Worm (Caenorhabditis elegans) whole organism, L4 larva: ENCODE results near the gene smu-2.
"Not testable (repeated sequence)": the region's sequence is repeated elsewhere in the genome, so short reads cannot be mapped to it uniquely, and the experiment has no call there.

Experiments used
- D1046.2 ChIP-seq: fragments of 200-800 bp; sonication (Bioruptor generic); IDR thresholded peaks from 2 replicates; pipeline ENCODE4 v1.3.6; 2022; ENCODE audit warnings: missing genetic modification characterization, missing compliant biosample characterization
- T26A8.4 ChIP-seq: fragments of 200-800 bp; sonication (Bioruptor generic); IDR thresholded peaks from 2 replicates; pipeline ENCODE4 v1.3.6; 2022; ENCODE audit warnings: missing genetic modification characterization, missing compliant biosample characterization
- Y48G9A.11 ChIP-seq: fragments of 200-800 bp; sonication (Bioruptor generic); IDR thresholded peaks from 2 replicates; pipeline ENCODE4 v1.3.6; 2022; ENCODE audit warnings: missing genetic modification reagents, missing genetic modification characterization, missing compliant biosample characterization
- Y5F2A.4 ChIP-seq: fragments of 200-800 bp; sonication (Bioruptor generic); optimal IDR thresholded peaks from 2 replicates; lab custom pipeline; 2018; ENCODE audit warnings: mild to moderate bottlenecking, missing genetic modification characterization, missing compliant biosample characterization
- aha-1 ChIP-seq: fragments of 150-350 bp; peaks from one replicate; lab custom pipeline; 2014; ENCODE audit warnings: missing biosample characterization, missing genetic modification characterization
- attf-4 ChIP-seq: sonication (generic microtip); optimal IDR thresholded peaks from 3 replicates; lab custom pipeline; 2017; ENCODE audit warnings: missing biosample characterization, missing genetic modification characterization
- ceh-32 ChIP-seq: sonication (generic microtip); optimal IDR thresholded peaks from 2 replicates; lab custom pipeline; 2016; ENCODE audit warnings: mild to moderate bottlenecking, missing genetic modification characterization, missing compliant biosample characterization; ENCODE audit not compliant: poor library complexity
- ceh-44 ChIP-seq: fragments of 200-800 bp; sonication (Bioruptor generic); IDR thresholded peaks from 2 replicates; pipeline ENCODE4 v1.3.6; 2022; ENCODE audit warnings: missing genetic modification reagents, missing genetic modification characterization, missing compliant biosample characterization
- ces-1 ChIP-seq: fragments of 150-350 bp; sonication (generic microtip); optimal IDR thresholded peaks from 4 replicates; lab custom pipeline; 2014; ENCODE audit warnings: missing biosample characterization, missing genetic modification reagents, missing genetic modification characterization
- daf-12 ChIP-seq: fragments of 150-350 bp; optimal IDR thresholded peaks from 2 replicates; lab custom pipeline; 2014; ENCODE audit warnings: missing biosample characterization, missing genetic modification reagents, missing genetic modification characterization
- daf-8 ChIP-seq: fragments of 200-800 bp; sonication (Bioruptor generic); IDR thresholded peaks from 2 replicates; pipeline ENCODE4 v1.3.6; 2022; ENCODE audit warnings: missing genetic modification characterization, missing compliant biosample characterization
- dmd-8 ChIP-seq: fragments of 200-800 bp; sonication (Bioruptor generic); IDR thresholded peaks from 2 replicates; pipeline ENCODE4 v1.3.6; 2022; ENCODE audit warnings: missing genetic modification characterization, missing compliant biosample characterization
- dpl-1 ChIP-seq: fragments of 150-350 bp; optimal IDR thresholded peaks from 2 replicates; lab custom pipeline; 2014; ENCODE audit warnings: missing biosample characterization, missing genetic modification reagents, missing genetic modification characterization
- egl-43 ChIP-seq: fragments of 200-800 bp; sonication (Bioruptor generic); IDR thresholded peaks from 2 replicates; pipeline ENCODE4 v1.3.6; 2022; ENCODE audit warnings: missing genetic modification reagents, missing genetic modification characterization, missing compliant biosample characterization
- fos-1 ChIP-seq: fragments of 150-350 bp; optimal IDR thresholded peaks from 2 replicates; lab custom pipeline; 2014; ENCODE audit warnings: missing biosample characterization, missing genetic modification characterization
- hif-1 ChIP-seq, 2 experiments: sonication (generic microtip); optimal IDR thresholded peaks; 2 replicates each; lab custom pipeline; 2016 to 2017; ENCODE audit warnings: missing compliant biosample characterization in 2 of 2, missing genetic modification characterization in 2 of 2, missing genetic modification reagents in 2 of 2, missing genotype in 2 of 2, mild to moderate bottlenecking in 1 of 2
- lim-7 ChIP-seq: fragments of 200-800 bp; sonication (Bioruptor generic); IDR thresholded peaks from 2 replicates; pipeline ENCODE4 v1.3.6; 2022; ENCODE audit warnings: missing genetic modification characterization, missing compliant biosample characterization
- lin-1 ChIP-seq: fragments of 200-800 bp; sonication (Bioruptor generic); IDR thresholded peaks from 2 replicates; pipeline ENCODE4 v1.3.6; 2022; ENCODE audit warnings: missing genetic modification reagents, missing genetic modification characterization, missing compliant biosample characterization
- lin-29 ChIP-seq: fragments of 200-800 bp; sonication (Bioruptor generic); IDR thresholded peaks from 2 replicates; pipeline ENCODE4 v1.3.6; 2022; ENCODE audit warnings: missing genetic modification reagents, missing genetic modification characterization, missing compliant biosample characterization
- lir-3 ChIP-seq: sonication (generic microtip); optimal IDR thresholded peaks from 2 replicates; lab custom pipeline; 2016; ENCODE audit warnings: mild to moderate bottlenecking, missing genetic modification characterization, missing compliant biosample characterization
- madf-5 ChIP-seq, 2 experiments: fragments of 200-800 bp; sonication (Bioruptor generic); IDR thresholded peaks; 2 replicates each; pipeline ENCODE4 v1.3.6; 2022; ENCODE audit warnings: missing compliant biosample characterization in 2 of 2, missing genetic modification characterization in 2 of 2
- mep-1 ChIP-seq: fragments of 150-350 bp; sonication (generic microtip); optimal IDR thresholded peaks from 3 replicates; lab custom pipeline; 2014; ENCODE audit warnings: missing biosample characterization, missing genetic modification characterization
- mes-2 ChIP-seq: sonication (generic microtip); optimal IDR thresholded peaks from 2 replicates; lab custom pipeline; 2016; ENCODE audit warnings: missing genotype, mild to moderate bottlenecking, missing genetic modification characterization, missing compliant biosample characterization; ENCODE audit not compliant: poor library complexity, severe bottlenecking
- nhr-10 ChIP-seq: fragments of 150-350 bp; optimal IDR thresholded peaks from 2 replicates; lab custom pipeline; 2014; ENCODE audit warnings: missing biosample characterization, missing genetic modification characterization
- nhr-111 ChIP-seq: fragments of 200-800 bp; sonication (Bioruptor generic); optimal IDR thresholded peaks from 2 replicates; lab custom pipeline; 2018; ENCODE audit warnings: mild to moderate bottlenecking, missing genetic modification characterization, missing compliant biosample characterization
- nhr-28 ChIP-seq: fragments of 150-350 bp; optimal IDR thresholded peaks from 2 replicates; lab custom pipeline; 2014; ENCODE audit warnings: missing biosample characterization, missing genetic modification characterization
- nhr-48 ChIP-seq: sonication (generic microtip); optimal IDR thresholded peaks from 2 replicates; lab custom pipeline; 2016; ENCODE audit warnings: mild to moderate bottlenecking, missing genetic modification characterization, missing compliant biosample characterization
- nhr-6 ChIP-seq: fragments of 150-350 bp; optimal IDR thresholded peaks from 2 replicates; lab custom pipeline; 2014; ENCODE audit warnings: missing biosample characterization, missing genetic modification characterization
- nhr-76 ChIP-seq: fragments of 150-350 bp; optimal IDR thresholded peaks from 2 replicates; lab custom pipeline; 2014; ENCODE audit warnings: missing biosample characterization, missing genetic modification characterization
- php-3 ChIP-seq: fragments of 200-800 bp; sonication (Bioruptor generic); IDR thresholded peaks from 2 replicates; pipeline ENCODE4 v1.3.6; 2022; ENCODE audit warnings: missing genetic modification reagents, missing genetic modification characterization, missing compliant biosample characterization
- set-16 ChIP-seq: fragments of 200-800 bp; sonication (Bioruptor generic); IDR thresholded peaks from 2 replicates; pipeline ENCODE4 v1.3.6; 2022; ENCODE audit warnings: missing genetic modification reagents, missing genetic modification characterization, missing compliant biosample characterization
- skn-1 ChIP-seq: fragments of 150-350 bp; optimal IDR thresholded peaks from 2 replicates; lab custom pipeline; 2014; ENCODE audit warnings: missing biosample characterization, missing genetic modification characterization
- snpc-1.2 ChIP-seq: fragments of 200-800 bp; sonication (Bioruptor generic); IDR thresholded peaks from 2 replicates; pipeline ENCODE4 v1.3.6; 2022; ENCODE audit warnings: missing genetic modification reagents, missing genetic modification characterization, missing compliant biosample characterization
- spr-1 ChIP-seq: sonication (generic microtip); optimal IDR thresholded peaks from 2 replicates; lab custom pipeline; 2016; ENCODE audit warnings: mild to moderate bottlenecking, missing genetic modification characterization, missing compliant biosample characterization
- tra-1 ChIP-seq: fragments of 200-800 bp; sonication (Bioruptor generic); IDR thresholded peaks from 2 replicates; pipeline ENCODE4 v1.3.6; 2022; ENCODE audit warnings: missing genetic modification reagents, missing genetic modification characterization, missing compliant biosample characterization
- unc-39 ChIP-seq: sonication (generic microtip); optimal IDR thresholded peaks from 2 replicates; lab custom pipeline; 2017; ENCODE audit warnings: missing biosample characterization, missing genetic modification characterization
- unc-62 ChIP-seq, 3 experiments: fragments of 150-350 bp in 1 of 3; sonication (generic microtip); optimal IDR thresholded peaks in 2 of 3; peaks in 1 of 3; 1 replicate in 1 of 3; 2 replicates in 2 of 3; lab custom pipeline; 2014 to 2017; ENCODE audit warnings: missing biosample characterization in 3 of 3, missing genetic modification characterization in 3 of 3, missing genetic modification reagents in 3 of 3, missing genotype in 1 of 3
- zfp-2 ChIP-seq: sonication (generic microtip); optimal IDR thresholded peaks from 2 replicates; lab custom pipeline; 2016; ENCODE audit warnings: mild to moderate bottlenecking, missing genetic modification characterization, missing compliant biosample characterization
- zfp-3 ChIP-seq: fragments of 200-800 bp; sonication (Bioruptor generic); conservative IDR thresholded peaks from 2 replicates; pipeline ENCODE4 v1.3.6; 2022; ENCODE audit warnings: missing genetic modification reagents, missing genetic modification characterization, missing compliant biosample characterization
- ztf-11 ChIP-seq: fragments of 150-350 bp; optimal IDR thresholded peaks from 2 replicates; lab custom pipeline; 2014; ENCODE audit warnings: missing biosample characterization, missing genetic modification characterization
- ztf-7 ChIP-seq: fragments of 150-350 bp; optimal IDR thresholded peaks from 2 replicates; lab custom pipeline; 2014; ENCODE audit warnings: missing biosample characterization, missing genetic modification characterization

The smu-2 gene

ce11 chrII:3476536-3476935 lies 5.7 kb upstream of the smu-2 start:
- TF ChIP-seq set-16 (GFP tag; lab: Robert Waterston, UW) (no peak), ces-1 (no peak), zfp-3 (GFP tag; lab: Robert Waterston, UW) (no peak), daf-8 (no peak), fos-1 (no peak), skn-1 (no peak), nhr-48 (tag; lab: Kevin White, UChicago) (no peak), T26A8.4 (GFP tag; lab: Robert Waterston, UW) (no peak), ceh-32 (no peak), nhr-76 (tag; lab: Kevin White, UChicago) (no peak), nhr-6 (tag; lab: Kevin White, UChicago) (no peak), lim-7 (GFP tag; lab: Robert Waterston, UW) (no peak), ztf-11 (tag; lab: Kevin White, UChicago) (no peak)

ce11 chrII:3477171-3477570 lies 5.0 kb upstream of the smu-2 start, which contains the start of gene fbxb-104:
TSS of gene fbxb-104 (minus strand) at chrII:3477271.
- TF ChIP-seq unc-39 (tag; lab: Kevin White, UChicago) (no peak), zfp-2 (tag; lab: Kevin White, UChicago) (no peak), Y5F2A.4 (GFP tag; lab: Kevin White, UChicago) (no peak), unc-62 (GFP tag; optimal IDR thresholded peaks at IDR 0.05 in 1 of 2; lab: Kevin White, UChicago) (peak in 1 of 2 experiments; percentile 9), unc-62 (tag; optimal IDR thresholded peaks at IDR 0.05; lab: Kevin White, UChicago) (no peak), nhr-6 (tag; lab: Kevin White, UChicago) (no peak)

DNA sequence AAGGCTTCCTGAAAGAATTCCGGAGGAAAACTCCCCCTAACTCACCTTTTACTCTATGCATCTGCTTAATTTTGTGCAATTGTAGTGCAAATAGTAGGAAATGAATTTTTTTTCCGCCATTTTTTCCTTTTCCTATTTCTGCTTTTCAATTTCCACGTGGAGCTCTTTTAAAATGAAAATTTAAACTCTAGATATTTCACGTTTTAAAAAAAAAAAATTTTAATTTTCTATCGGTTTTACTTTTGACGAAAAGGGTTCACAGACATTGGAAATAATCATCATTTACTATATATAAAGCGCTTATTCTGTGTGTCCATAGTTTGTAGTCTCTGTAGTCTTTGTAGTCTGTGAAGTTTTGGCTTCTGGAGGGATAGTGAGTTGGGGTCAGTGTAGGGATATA lies 624 bp upstream of the smu-2 start, which contains the start of gene Y49F6B.8:
Gene Y49F6B.8 (minus strand): TSS at position 101 of the 400 bp plus-strand sequence.
- TF ChIP-seq ceh-44 (GFP tag; lab: Robert Waterston, UW), result no peak
- TF ChIP-seq mep-1, result no peak
- TF ChIP-seq lin-29 (GFP tag; lab: Robert Waterston, UW), result no peak
- TF ChIP-seq madf-5 (GFP tag; IDR thresholded peaks at IDR 0.05; lab: Robert Waterston, UW), result no peak
- no peak for TF ChIP-seq mes-2
- TF ChIP-seq nhr-28 (tag; lab: Kevin White, UChicago), result no peak
- TF ChIP-seq dmd-8, result no peak
- no peak for TF ChIP-seq ztf-11 (tag; lab: Kevin White, UChicago)
- TF ChIP-seq, all 104 proteins: peak for 0

DNA sequence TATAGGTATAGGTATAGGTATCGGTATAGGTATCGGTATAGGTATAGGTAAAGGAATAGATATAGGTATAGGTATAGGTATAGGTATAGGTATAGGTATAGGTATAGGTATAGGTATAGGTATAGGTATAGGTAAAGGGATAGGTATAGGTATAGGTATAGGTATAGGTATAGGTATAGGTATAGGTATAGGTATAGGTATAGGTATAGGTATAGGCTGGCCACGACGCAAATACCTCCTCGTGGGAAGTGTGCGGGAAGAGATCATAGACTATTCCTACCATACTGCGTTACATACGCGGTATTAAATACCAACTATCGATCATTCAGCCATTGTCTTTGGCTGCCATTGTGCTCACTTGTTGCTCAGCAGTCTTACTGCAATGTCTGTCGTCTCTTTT lies 8.6 kb downstream of the smu-2 start, which contains the start of gene fbxb-112:
Gene fbxb-112 (plus strand): TSS at position 301 of the 400 bp plus-strand sequence.
- not testable (repeated sequence) for TF ChIP-seq set-16 (GFP tag; lab: Robert Waterston, UW); egl-43 (GFP tag; lab: Robert Waterston, UW); attf-4

DNA sequence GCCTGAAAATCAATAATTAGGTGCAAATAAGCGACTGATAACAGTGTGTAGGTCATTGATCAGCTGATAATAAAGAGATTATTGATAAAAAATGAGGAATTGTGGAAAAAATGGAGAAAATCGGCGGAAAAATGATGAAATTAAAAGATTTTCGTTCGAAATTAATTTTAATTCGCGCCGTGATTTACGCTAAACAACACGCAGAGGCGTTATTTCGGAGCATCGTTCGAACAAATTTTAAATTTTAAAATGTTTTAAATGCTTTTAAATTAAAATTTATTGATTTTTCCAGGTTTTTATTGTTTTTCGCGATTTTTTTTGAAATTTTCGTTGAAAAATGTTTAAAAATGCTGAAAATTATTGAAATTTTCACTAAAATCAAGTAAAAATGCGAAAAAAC lies 17.2 kb downstream of the smu-2 start, which contains the start of gene Y49F6B.9:
Gene Y49F6B.9 (minus strand): TSS at position 2 of the 400 bp plus-strand sequence.
- TF ChIP-seq Y48G9A.11 (GFP tag; lab: Robert Waterston, UW) (peak; percentile 94), lin-1 (GFP tag; lab: Robert Waterston, UW) (no peak), aha-1 (tag; lab: Kevin White, UChicago) (peak; percentile 87)

- peak; percentile 65; the same call in 1 of the 2 replicates for TF ChIP-seq egl-43 (GFP tag; lab: Robert Waterston, UW)
- peak; percentile 97 for TF ChIP-seq set-16 (GFP tag; lab: Robert Waterston, UW)
- no peak for TF ChIP-seq tra-1 (GFP tag; lab: Robert Waterston, UW)
- no peak for TF ChIP-seq ceh-44 (GFP tag; lab: Robert Waterston, UW)
- TF ChIP-seq D1046.2 (GFP tag; lab: Robert Waterston, UW), result no peak
- TF ChIP-seq T26A8.4 (GFP tag; lab: Robert Waterston, UW), result peak; percentile 57
- no peak for TF ChIP-seq Y5F2A.4 (GFP tag; lab: Kevin White, UChicago)
- no peak for TF ChIP-seq lim-7 (GFP tag; lab: Robert Waterston, UW)
- TF ChIP-seq spr-1 (tag; lab: Kevin White, UChicago), result peak; percentile 7
- TF ChIP-seq ztf-7 (tag; lab: Kevin White, UChicago), result no peak
- no peak for TF ChIP-seq snpc-1.2
- TF ChIP-seq daf-12 (tag; lab: Kevin White, UChicago), result no peak
- no peak for TF ChIP-seq hif-1 (tag; optimal IDR thresholded peaks at IDR 0.05; lab: Kevin White, UChicago)
- TF ChIP-seq nhr-111, result peak; percentile 13
- no peak for TF ChIP-seq nhr-10 (tag; lab: Kevin White, UChicago)
- TF ChIP-seq lir-3 (tag; lab: Kevin White, UChicago), result no peak
- peak; percentile 31; the same call in 1 of the 2 replicates for TF ChIP-seq php-3 (GFP tag; lab: Robert Waterston, UW)
- no peak for TF ChIP-seq dpl-1 (GFP tag; lab: Kevin White, UChicago)
These were observed 18.2 kb downstream of the smu-2 start for ce11 chrII:3500373-3500772.
